Fruit fly (Drosophila melanogaster) whole organism, prepupa: ENCODE results near the gene dlp.
A peak's percentile ranks its signal among the peaks of the same experiment; 100 is the strongest.

ENCODE experiments used
- Blimp-1 ChIP-seq: fragments of 200-800 bp; sonication (Bioruptor generic); optimal IDR thresholded peaks from 3 replicates; lab custom pipeline; 2017; ENCODE audit warnings: missing biosample characterization, missing genetic modification characterization, mild to moderate bottlenecking, moderate library complexity, missing genetic modification reagents
- CG10669 ChIP-seq: fragments of 200-800 bp; sonication (Bioruptor generic); optimal IDR thresholded peaks from 3 replicates; lab custom pipeline; 2018; ENCODE audit warnings: missing biosample characterization, mild to moderate bottlenecking, missing genetic modification characterization, moderate library complexity
- CG11762 ChIP-seq: fragments of 200-800 bp; sonication (Bioruptor generic); optimal IDR thresholded peaks from 3 replicates; lab custom pipeline; 2016; ENCODE audit warnings: missing biosample characterization, missing genetic modification characterization; ENCODE audit not compliant: insufficient read depth
- CG11902 ChIP-seq: fragments of 200-800 bp; sonication (Bioruptor generic); optimal IDR thresholded peaks from 3 replicates; lab custom pipeline; 2016; ENCODE audit warnings: missing biosample characterization, missing genetic modification characterization
- CG15336 ChIP-seq: fragments of 200-800 bp; sonication (Bioruptor generic); IDR thresholded peaks from 2 replicates; pipeline ENCODE4 v1.3.6; 2022; ENCODE audit warnings: missing biosample characterization, missing genetic modification characterization
- CG1621 ChIP-seq: fragments of 200-800 bp; sonication (Bioruptor generic); optimal IDR thresholded peaks from 3 replicates; lab custom pipeline; 2018; ENCODE audit warnings: missing biosample characterization, mild to moderate bottlenecking, missing genetic modification characterization
- CG16779 ChIP-seq: fragments of 200-800 bp; sonication (Bioruptor generic); optimal IDR thresholded peaks from 3 replicates; lab custom pipeline; 2017; ENCODE audit warnings: missing biosample characterization, mild to moderate bottlenecking, missing genetic modification characterization
- CG3032 ChIP-seq: fragments of 200-800 bp; optimal IDR thresholded peaks from 2 replicates; lab custom pipeline; 2019; ENCODE audit warnings: missing biosample characterization, mild to moderate bottlenecking, missing genetic modification characterization, moderate library complexity
- CG31627 ChIP-seq: fragments of 200-800 bp; sonication (Bioruptor generic); optimal IDR thresholded peaks from 3 replicates; lab custom pipeline; 2016; ENCODE audit warnings: missing biosample characterization, missing genetic modification characterization
- CG32006 ChIP-seq: fragments of 200-800 bp; sonication (Bioruptor generic); optimal IDR thresholded peaks from 3 replicates; lab custom pipeline; 2017; ENCODE audit warnings: missing biosample characterization, mild to moderate bottlenecking, missing genetic modification characterization
- CG3919 ChIP-seq: fragments of 200-800 bp; sonication (Bioruptor generic); optimal IDR thresholded peaks from 3 replicates; lab custom pipeline; 2016; ENCODE audit warnings: missing biosample characterization, missing genetic modification characterization
- CG4318 ChIP-seq: fragments of 200-800 bp; sonication (Bioruptor generic); optimal IDR thresholded peaks from 3 replicates; lab custom pipeline; 2017; ENCODE audit warnings: missing biosample characterization, mild to moderate bottlenecking, missing genetic modification characterization
- CG6163 ChIP-seq: fragments of 200-800 bp; sonication (Bioruptor generic); IDR thresholded peaks from 3 replicates; pipeline ENCODE4 v1.3.6; 2022; ENCODE audit warnings: missing biosample characterization, missing genetic modification characterization
- CG6276 ChIP-seq: fragments of 200-800 bp; sonication (Bioruptor generic); optimal IDR thresholded peaks from 2 replicates; lab custom pipeline; 2017; ENCODE audit warnings: missing biosample characterization, mild to moderate bottlenecking, missing genetic modification characterization
- CG6792 ChIP-seq: fragments of 200-800 bp; sonication (Bioruptor generic); optimal IDR thresholded peaks from 3 replicates; lab custom pipeline; 2016; ENCODE audit warnings: missing biosample characterization, missing genetic modification characterization
- CG6808 ChIP-seq: fragments of 200-800 bp; sonication (Bioruptor generic); optimal IDR thresholded peaks from 3 replicates; lab custom pipeline; 2017; ENCODE audit warnings: missing biosample characterization, missing genetic modification characterization, mild to moderate bottlenecking, moderate library complexity, missing genetic modification reagents
- CG7368 ChIP-seq: fragments of 200-800 bp; sonication (Bioruptor generic); optimal IDR thresholded peaks from 3 replicates; lab custom pipeline; 2016; ENCODE audit warnings: missing biosample characterization, missing genetic modification characterization
- CG8319 ChIP-seq: fragments of 200-800 bp; sonication (Bioruptor generic); optimal IDR thresholded peaks from 3 replicates; lab custom pipeline; 2016; ENCODE audit warnings: missing biosample characterization, missing genetic modification characterization
- CG8632 ChIP-seq: fragments of 200-800 bp; sonication (Bioruptor generic); optimal IDR thresholded peaks from 3 replicates; lab custom pipeline; 2016; ENCODE audit warnings: missing biosample characterization, missing genetic modification characterization
- CG9139 ChIP-seq: fragments of 200-800 bp; sonication (Bioruptor generic); optimal IDR thresholded peaks from 3 replicates; lab custom pipeline; 2017; ENCODE audit warnings: missing biosample characterization, mild to moderate bottlenecking, missing genetic modification characterization
- Eip75B ChIP-seq: fragments of 200-800 bp; sonication (Bioruptor generic); optimal IDR thresholded peaks from 3 replicates; lab custom pipeline; 2016; ENCODE audit warnings: missing biosample characterization, missing genetic modification characterization
- Eip78C ChIP-seq: fragments of 200-800 bp; sonication (Bioruptor generic); peaks from one replicate; lab custom pipeline; 2016; ENCODE audit warnings: missing biosample characterization, missing genetic modification characterization
- Eip93F ChIP-seq: fragments of 200-800 bp; sonication (Bioruptor generic); optimal IDR thresholded peaks from 2 replicates; lab custom pipeline; 2016; ENCODE audit warnings: missing biosample characterization, mild to moderate bottlenecking, missing genetic modification characterization
- Ets21C ChIP-seq: fragments of 200-800 bp; sonication (Bioruptor generic); optimal IDR thresholded peaks from 3 replicates; lab custom pipeline; 2016; ENCODE audit warnings: missing biosample characterization, missing genetic modification characterization
- Ets96B ChIP-seq: fragments of 200-800 bp; optimal IDR thresholded peaks from 2 replicates; lab custom pipeline; 2019; ENCODE audit warnings: missing biosample characterization, mild to moderate bottlenecking, missing genetic modification characterization, moderate library complexity
- Hr38 ChIP-seq: sonication (Bioruptor generic); optimal IDR thresholded peaks from 2 replicates; lab custom pipeline; 2016; ENCODE audit warnings: missing biosample characterization, missing genetic modification characterization
- Hr39 ChIP-seq: fragments of 200-800 bp; sonication (Bioruptor generic); optimal IDR thresholded peaks from 2 replicates; lab custom pipeline; 2016; ENCODE audit warnings: missing biosample characterization, missing genetic modification characterization
- Lpt ChIP-seq: fragments of 200-800 bp; sonication (Bioruptor generic); optimal IDR thresholded peaks from 3 replicates; lab custom pipeline; 2016; ENCODE audit warnings: missing biosample characterization, missing genetic modification characterization
- OdsH ChIP-seq: fragments of 200-800 bp; sonication (Bioruptor generic); optimal IDR thresholded peaks from 3 replicates; lab custom pipeline; 2016; ENCODE audit warnings: missing biosample characterization, missing genetic modification characterization
- Smox ChIP-seq: fragments of 200-800 bp; sonication (Bioruptor generic); optimal IDR thresholded peaks from 3 replicates; lab custom pipeline; 2016; ENCODE audit warnings: missing biosample characterization, missing genetic modification characterization
- achi ChIP-seq: fragments of 200-800 bp; sonication (Bioruptor generic); optimal IDR thresholded peaks from 3 replicates; lab custom pipeline; 2016; ENCODE audit warnings: missing biosample characterization, missing genetic modification characterization
- acj6 ChIP-seq: fragments of 200-800 bp; sonication (Bioruptor generic); optimal IDR thresholded peaks from 3 replicates; lab custom pipeline; 2016; ENCODE audit warnings: missing biosample characterization, missing genetic modification characterization
- cyc ChIP-seq: fragments of 200-800 bp; sonication (Bioruptor generic); optimal IDR thresholded peaks from 3 replicates; lab custom pipeline; 2016; ENCODE audit warnings: missing biosample characterization, missing genetic modification characterization
- dac ChIP-seq: fragments of 200-800 bp; sonication (Bioruptor generic); optimal IDR thresholded peaks from 2 replicates; lab custom pipeline; 2017; ENCODE audit warnings: missing biosample characterization, mild to moderate bottlenecking, missing genetic modification characterization
- dsx ChIP-seq: fragments of 200-800 bp; optimal IDR thresholded peaks from 3 replicates; lab custom pipeline; 2019; ENCODE audit warnings: missing biosample characterization, mild to moderate bottlenecking, missing genetic modification characterization, moderate library complexity; ENCODE audit not compliant: poor library complexity, severe bottlenecking
- fd59A ChIP-seq: fragments of 200-800 bp; sonication (Bioruptor generic); optimal IDR thresholded peaks from 2 replicates; lab custom pipeline; 2017; ENCODE audit warnings: missing biosample characterization, mild to moderate bottlenecking, missing genetic modification characterization, missing genetic modification reagents
- fd85E ChIP-seq: fragments of 200-800 bp; sonication (Bioruptor generic); optimal IDR thresholded peaks from 3 replicates; lab custom pipeline; 2016; ENCODE audit warnings: missing biosample characterization, missing genetic modification characterization
- lz ChIP-seq: fragments of 200-800 bp; sonication (Bioruptor generic); optimal IDR thresholded peaks from 3 replicates; lab custom pipeline; 2016; ENCODE audit warnings: missing biosample characterization, missing genetic modification characterization
- net ChIP-seq: fragments of 200-800 bp; sonication (Bioruptor generic); optimal IDR thresholded peaks from 3 replicates; lab custom pipeline; 2016; ENCODE audit warnings: missing biosample characterization, missing genetic modification characterization
- pdm3 ChIP-seq: fragments of 200-800 bp; sonication (Bioruptor generic); optimal IDR thresholded peaks from 3 replicates; lab custom pipeline; 2016; ENCODE audit warnings: missing biosample characterization, missing genetic modification characterization
- salr ChIP-seq, 2 experiments: fragments of 200-800 bp; sonication (Bioruptor generic); optimal IDR thresholded peaks; 3 replicates each; lab custom pipeline; 2016 to 2018; ENCODE audit warnings: missing biosample characterization in 2 of 2, missing genetic modification characterization in 2 of 2, mild to moderate bottlenecking in 1 of 2
- spab ChIP-seq: fragments of 200-800 bp; sonication (Bioruptor generic); optimal IDR thresholded peaks from 2 replicates; lab custom pipeline; 2017; ENCODE audit warnings: missing biosample characterization, mild to moderate bottlenecking, missing genetic modification characterization, missing genetic modification reagents
- ss ChIP-seq, 2 experiments: fragments of 200-800 bp; sonication (Bioruptor generic); optimal IDR thresholded peaks; 2 replicates in 1 of 2; 3 replicates in 1 of 2; lab custom pipeline; 2017 to 2018; ENCODE audit warnings: mild to moderate bottlenecking in 2 of 2, missing biosample characterization in 2 of 2, missing genetic modification characterization in 2 of 2, moderate library complexity in 1 of 2
- svp ChIP-seq: fragments of 200-800 bp; sonication (Bioruptor generic); peaks from one replicate; lab custom pipeline; 2016; ENCODE audit warnings: missing biosample characterization, missing genetic modification characterization
- topi ChIP-seq: fragments of 200-800 bp; sonication (Bioruptor generic); optimal IDR thresholded peaks from 3 replicates; lab custom pipeline; 2016; ENCODE audit warnings: missing biosample characterization, missing genetic modification characterization

Gene dlp

DNA sequence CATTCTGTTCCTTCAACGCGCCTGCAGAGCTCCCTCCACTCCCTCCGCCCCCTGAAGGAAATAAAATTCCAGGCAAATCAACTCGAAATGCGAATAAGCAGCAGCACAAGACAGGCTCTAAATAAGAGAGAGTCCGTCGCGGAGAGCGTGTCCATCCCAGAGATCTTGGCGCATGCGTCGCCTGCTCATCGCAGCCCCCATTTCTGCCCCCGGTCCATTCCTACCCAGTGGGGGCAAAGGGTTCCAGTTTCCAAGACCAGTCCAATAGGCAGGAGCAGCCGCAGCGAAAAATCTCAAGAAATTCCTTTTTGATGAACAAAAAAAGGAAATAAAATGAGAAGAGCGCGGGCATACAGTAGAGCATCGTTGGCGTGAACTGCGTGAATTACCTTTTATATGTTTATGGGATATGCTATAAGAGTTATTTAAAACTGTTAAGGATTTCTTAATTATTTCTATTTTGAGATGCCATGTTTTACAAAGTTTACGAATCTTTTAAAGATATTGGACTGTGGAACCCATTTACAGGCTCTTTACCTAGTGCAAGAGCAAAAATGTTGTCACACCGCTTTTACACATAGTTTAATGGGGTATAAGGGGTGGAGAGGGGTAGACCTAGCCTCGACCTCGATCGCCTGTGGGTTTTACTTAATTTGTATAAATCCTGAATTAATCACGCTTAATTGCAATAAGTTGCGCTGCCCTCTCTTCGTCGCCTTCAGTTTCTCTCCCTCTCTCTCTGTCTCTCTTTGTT is 1.8 kb downstream of the dlp start (continued):
- TF ChIP-seq Lpt: peak; percentile 79
- peak; percentile 78 for TF ChIP-seq CG16779 (tag; lab: Kevin White, UChicago)
- peak; percentile 95 for TF ChIP-seq spab (GFP tag; lab: Kevin White, UChicago)
- TF ChIP-seq CG6163 (GFP tag; lab: Robert Waterston, UW): peak; percentile 94
- TF ChIP-seq CG3919 (GFP tag; lab: Kevin White, UChicago): peak; percentile 95
- TF ChIP-seq Eip93F: peak; percentile 28
- peak; percentile 54 for TF ChIP-seq Blimp-1 (GFP tag; lab: Kevin White, UChicago)
- peak; percentile 84 for TF ChIP-seq CG32006
- peak; percentile 89 for TF ChIP-seq CG7368
- TF ChIP-seq CG6792 (GFP tag; lab: Kevin White, UChicago): peak; percentile 91
- TF ChIP-seq Ets21C (GFP tag; lab: Kevin White, UChicago): peak; percentile 75
- peak; percentile 93 for TF ChIP-seq fd59A (GFP tag; lab: Kevin White, UChicago)
- peak; percentile 94 for TF ChIP-seq dsx (GFP tag; lab: Kevin White, UChicago)
- TF ChIP-seq pdm3 (GFP tag; lab: Kevin White, UChicago): peak; percentile 93
- TF ChIP-seq CG31627: peak; percentile 85
- peak; percentile 98 for TF ChIP-seq Eip78C (GFP tag; lab: Kevin White, UChicago)
- peak; percentile 90 for TF ChIP-seq acj6 (GFP tag; lab: Kevin White, UChicago)
- peak; percentile 94 for TF ChIP-seq CG10669 (GFP tag; lab: Kevin White, UChicago)
- peak; percentile 96 for TF ChIP-seq CG3032 (tag; lab: Kevin White, UChicago)
- TF ChIP-seq svp (GFP tag; lab: Kevin White, UChicago): peak; percentile 91
- TF ChIP-seq Hr39: peak; percentile 84
- peak; percentile 94 for TF ChIP-seq CG6808 (GFP tag; lab: Kevin White, UChicago)
- peak; percentile 95 for TF ChIP-seq Eip75B (GFP tag; lab: Kevin White, UChicago)

dm6 chr3L:14634773-14635563 is 2.6 kb downstream of the dlp start:
- TF ChIP-seq Ets21C (GFP tag; lab: Kevin White, UChicago) (peak; percentile 64), dac (GFP tag; lab: Kevin White, UChicago) (no peak), salr (GFP tag; optimal IDR thresholded peaks at IDR 0.05; lab: Kevin White, UChicago) (peak; percentile 30 to 54), CG15336 (GFP tag; lab: Robert Waterston, UW) (peak; percentile 51), pdm3 (GFP tag; lab: Kevin White, UChicago) (peak; percentile 68), CG6276 (GFP tag; lab: Kevin White, UChicago) (no peak), CG8632 (peak; percentile 89), lz (GFP tag; lab: Kevin White, UChicago) (peak; percentile 75), net (peak; percentile 56), Smox (GFP tag; lab: Kevin White, UChicago) (peak; percentile 82), CG8319 (GFP tag; lab: Kevin White, UChicago) (peak; percentile 67), CG3032 (tag; lab: Kevin White, UChicago) (peak; percentile 93), svp (GFP tag; lab: Kevin White, UChicago) (peak; percentile 86), CG10669 (GFP tag; lab: Kevin White, UChicago) (peak; percentile 87), CG1621 (tag; lab: Kevin White, UChicago) (peak; percentile 55), achi (GFP tag; lab: Kevin White, UChicago) (peak; percentile 81), Hr39 (peak; percentile 63), topi (GFP tag; lab: Kevin White, UChicago) (peak; percentile 91), CG11762 (GFP tag; lab: Kevin White, UChicago) (peak; percentile 61), CG3919 (GFP tag; lab: Kevin White, UChicago) (peak; percentile 80), CG4318 (GFP tag; lab: Kevin White, UChicago) (no peak), dsx (GFP tag; lab: Kevin White, UChicago) (peak; percentile 83), Hr38 (no peak), Ets96B (tag; lab: Kevin White, UChicago) (peak; percentile 88), fd85E (no peak), spab (GFP tag; lab: Kevin White, UChicago) (peak; percentile 84), CG6163 (GFP tag; lab: Robert Waterston, UW) (peak; percentile 58), CG9139 (GFP tag; lab: Kevin White, UChicago) (peak; percentile 70), OdsH (GFP tag; lab: Kevin White, UChicago) (peak; percentile 80), ss (GFP tag; optimal IDR thresholded peaks at IDR 0.05; lab: Kevin White, UChicago) (peak; percentile 65 to 88), CG11902 (peak; percentile 44), cyc (GFP tag; lab: Kevin White, UChicago) (peak; percentile 85)
